Fruit fly (Drosophila melanogaster): Measurements from ENCODE around the gene CG9386.

The CG9386 gene

dm6 chr3R:9559413-9560014 lies 4.3 kb upstream of the CG9386 start, which contains the start of the genes AP-1mu and MBD-like (continued):
- TF ChIP-seq CG8765 (GFP tag; IDR thresholded peaks at IDR 0.05) (peak; percentile 43; the same call in 1 of the 2 replicates), CG18476 (GFP tag; optimal IDR thresholded peaks at IDR 0.05) (peak; percentile 62), Camta (GFP tag; optimal IDR thresholded peaks at IDR 0.05) (peak; percentile 74), CG10209 (GFP tag; optimal IDR thresholded peaks at IDR 0.05) (peak; percentile 67), CG9215 (GFP tag; IDR thresholded peaks at IDR 0.05) (peak; percentile 66), MESR4 (GFP tag; optimal IDR thresholded peaks at IDR 0.05) (peak; percentile 78), CG30020 (tag; optimal IDR thresholded peaks at IDR 0.05) (peak; percentile 59), fu2 (GFP tag; optimal IDR thresholded peaks at IDR 0.05) (peak; percentile 50), CG3995 (GFP tag; optimal IDR thresholded peaks at IDR 0.05) (peak; percentile 51), dimm (GFP tag; IDR thresholded peaks at IDR 0.05) (no peak), CG7987 (GFP tag; optimal IDR thresholded peaks at IDR 0.05) (peak; percentile 4), lmd (GFP tag; IDR thresholded peaks at IDR 0.05) (peak; percentile 60; the same call in 1 of the 2 replicates), CG3847 (GFP tag; IDR thresholded peaks at IDR 0.05) (peak; percentile 88), pb (GFP tag; optimal IDR thresholded peaks at IDR 0.05) (peak; percentile 9), wor (GFP tag; IDR thresholded peaks at IDR 0.05) (peak; percentile 34; the same call in 1 of the 2 replicates), CG32772 (GFP tag; IDR thresholded peaks at IDR 0.05) (peak; percentile 64), scrt (GFP tag; optimal IDR thresholded peaks at IDR 0.05) (no peak), Max (GFP tag; optimal IDR thresholded peaks at IDR 0.05) (peak; percentile 76), CG13424 (tag; optimal IDR thresholded peaks at IDR 0.05) (peak; percentile 69), Xrp1 (GFP tag; IDR thresholded peaks at IDR 0.05) (peak; percentile 50), bcd (GFP tag; optimal IDR thresholded peaks at IDR 0.05) (peak; percentile 69), tup (GFP tag; optimal IDR thresholded peaks at IDR 0.05) (peak; percentile 58), onecut (GFP tag; IDR thresholded peaks at IDR 0.05) (peak; percentile 7; the same call in 1 of the 2 replicates), CG9727 (GFP tag; optimal IDR thresholded peaks at IDR 0.05) (peak; percentile 72), HLH54F (GFP tag; optimal IDR thresholded peaks at IDR 0.05) (peak; percentile 80), CoRest (tag; optimal IDR thresholded peaks at IDR 0.05) (peak; percentile 72), dmrt99B (tag; optimal IDR thresholded peaks at IDR 0.05) (no peak), tin (GFP tag; optimal IDR thresholded peaks at IDR 0.05) (peak; percentile 63), chinmo (GFP tag; IDR thresholded peaks at IDR 0.05; ENCODE audit: partially characterized antibody) (0 out of 4 replicates have a peak, but pooled peaks have one; percentile 10), CG1647 (GFP tag; optimal IDR thresholded peaks at IDR 0.05) (peak; percentile 34), shn (GFP tag; optimal IDR thresholded peaks at IDR 0.05) (peak; percentile 47), B-H2 (GFP tag; optimal IDR thresholded peaks at IDR 0.05) (peak; percentile 71), CG10654 (GFP tag; optimal IDR thresholded peaks at IDR 0.05) (peak; percentile 9), chn (GFP tag; optimal IDR thresholded peaks at IDR 0.05) (peak; percentile 77), CHES-1-like (GFP tag; optimal IDR thresholded peaks at IDR 0.05) (peak; percentile 70), Fer2 (tag; optimal IDR thresholded peaks at IDR 0.05) (peak; percentile 11), CG12659 (GFP tag; optimal IDR thresholded peaks at IDR 0.05) (peak; percentile 81), CG12391 (tag; optimal IDR thresholded peaks at IDR 0.05) (peak; percentile 79), CG4617 (GFP tag; optimal IDR thresholded peaks at IDR 0.05; ENCODE audit: borderline replicate concordance) (peak; percentile 96), pros (GFP tag; optimal IDR thresholded peaks at IDR 0.05) (no peak), dm (GFP tag; optimal IDR thresholded peaks at IDR 0.05) (peak; percentile 30), CG2678 (tag; optimal IDR thresholded peaks at IDR 0.05) (peak; percentile 64), Dbx (GFP tag; IDR thresholded peaks at IDR 0.05) (peak; percentile 12; the same call in 1 of the 3 replicates), lab (GFP tag; optimal IDR thresholded peaks at IDR 0.05) (peak; percentile 61), CG30403 (GFP tag; optimal IDR thresholded peaks at IDR 0.05) (peak; percentile 83), chif (GFP tag; optimal IDR thresholded peaks at IDR 0.05) (peak; percentile 35 to 67), CG2889 (GFP tag; IDR thresholded peaks at IDR 0.05) (0 out of 3 replicates have a peak, but pooled peaks have one; percentile 52), Ets65A (GFP tag) (peak; percentile 95), Ets97D (GFP tag; optimal IDR thresholded peaks at IDR 0.05) (peak; percentile 61)

Data from whole organism, embryonic.